Fruit fly (Drosophila melanogaster) S2 (cell line): ENCODE measurements around the gene REPTOR-BP.

Experiments used
- CG8478 ChIP-seq: fragments of >200 bp; optimal IDR thresholded peaks from 2 replicates; lab custom pipeline; 2018
- CTCF ChIP-seq, 2 experiments: fragments of >200 bp; optimal IDR thresholded peaks; 2 replicates each; lab custom pipeline; 2018

- TF ChIP-seq CG8478 (no peak), CTCF (optimal IDR thresholded peaks at IDR 0.05; lab: Kevin White, UChicago) (no peak)
These were observed 24.9 kb upstream of the REPTOR-BP start, which contains the start of gene me31B for dm6 chr2L:10238726-10239652.
